Worm (Caenorhabditis elegans) whole organism, L4 larva: ENCODE data around the gene mct-6.

Experiments
- aha-1 ChIP-seq: fragments of 150-350 bp; peaks from one replicate; lab custom pipeline; 2014; ENCODE audit warnings: missing biosample characterization, missing genetic modification characterization
- ama-1 ChIP-seq: fragments of 150-350 bp; optimal IDR thresholded peaks from 2 replicates; lab custom pipeline; 2014; ENCODE audit warnings: inconsistent platforms, mixed read lengths
- ceh-82 ChIP-seq: sonication (generic microtip); optimal IDR thresholded peaks from 2 replicates; lab custom pipeline; 2017; ENCODE audit warnings: missing biosample characterization, missing genetic modification characterization
- daf-16 ChIP-seq, 3 experiments: sonication (generic microtip); optimal IDR thresholded peaks; 2 replicates each; lab custom pipeline; 2016 to 2017; ENCODE audit warnings: missing genetic modification characterization in 3 of 3, missing genetic modification reagents in 3 of 3, mild to moderate bottlenecking in 2 of 3, missing compliant biosample characterization in 2 of 3, missing biosample characterization in 1 of 3, moderate library complexity in 1 of 3
- nhr-25 ChIP-seq: sonication (generic microtip); optimal IDR thresholded peaks from 2 replicates; lab custom pipeline; 2017; ENCODE audit warnings: missing genetic modification characterization, mild to moderate bottlenecking, missing compliant biosample characterization, antibody characterized with exemption, moderate library complexity, borderline replicate concordance; ENCODE audit not compliant: insufficient read depth
- nhr-28 ChIP-seq: fragments of 150-350 bp; optimal IDR thresholded peaks from 2 replicates; lab custom pipeline; 2014; ENCODE audit warnings: missing biosample characterization, missing genetic modification characterization
- nhr-76 ChIP-seq: fragments of 150-350 bp; optimal IDR thresholded peaks from 2 replicates; lab custom pipeline; 2014; ENCODE audit warnings: missing biosample characterization, missing genetic modification characterization
- nhr-77 ChIP-seq: fragments of 150-350 bp; optimal IDR thresholded peaks from 2 replicates; lab custom pipeline; 2014; ENCODE audit warnings: missing biosample characterization, missing genetic modification characterization
- snpc-4 ChIP-seq: fragments of 150-350 bp; optimal IDR thresholded peaks from 2 replicates; lab custom pipeline; 2014; ENCODE audit warnings: missing biosample characterization, missing genetic modification characterization
- unc-39 ChIP-seq: sonication (generic microtip); optimal IDR thresholded peaks from 2 replicates; lab custom pipeline; 2017; ENCODE audit warnings: missing biosample characterization, missing genetic modification characterization

ce11 chrX:16721930-16722329 is 48.4 kb downstream of the mct-6 start:
- TF ChIP-seq nhr-76 (tag; lab: Kevin White, UChicago) (no peak), unc-39 (tag; lab: Kevin White, UChicago) (no peak), ama-1 (lab: Kevin White, UChicago) (no peak), snpc-4 (tag; lab: Kevin White, UChicago) (no peak), ceh-82 (tag; lab: Kevin White, UChicago) (no peak), aha-1 (tag; lab: Kevin White, UChicago) (peak; percentile 47), nhr-25 (tag; lab: Kevin White, UChicago) (no peak), daf-16 (GFP tag; optimal IDR thresholded peaks at IDR 0.05; lab: Kevin White, UChicago) (no peak), daf-16 (tag; optimal IDR thresholded peaks at IDR 0.05; lab: Kevin White, UChicago) (no peak), nhr-28 (tag; lab: Kevin White, UChicago) (no peak), nhr-77 (tag; lab: Kevin White, UChicago) (no peak)
